Fruit fly (Drosophila melanogaster): ENCODE data around the gene Nrt.

Nrt gene

DNA sequence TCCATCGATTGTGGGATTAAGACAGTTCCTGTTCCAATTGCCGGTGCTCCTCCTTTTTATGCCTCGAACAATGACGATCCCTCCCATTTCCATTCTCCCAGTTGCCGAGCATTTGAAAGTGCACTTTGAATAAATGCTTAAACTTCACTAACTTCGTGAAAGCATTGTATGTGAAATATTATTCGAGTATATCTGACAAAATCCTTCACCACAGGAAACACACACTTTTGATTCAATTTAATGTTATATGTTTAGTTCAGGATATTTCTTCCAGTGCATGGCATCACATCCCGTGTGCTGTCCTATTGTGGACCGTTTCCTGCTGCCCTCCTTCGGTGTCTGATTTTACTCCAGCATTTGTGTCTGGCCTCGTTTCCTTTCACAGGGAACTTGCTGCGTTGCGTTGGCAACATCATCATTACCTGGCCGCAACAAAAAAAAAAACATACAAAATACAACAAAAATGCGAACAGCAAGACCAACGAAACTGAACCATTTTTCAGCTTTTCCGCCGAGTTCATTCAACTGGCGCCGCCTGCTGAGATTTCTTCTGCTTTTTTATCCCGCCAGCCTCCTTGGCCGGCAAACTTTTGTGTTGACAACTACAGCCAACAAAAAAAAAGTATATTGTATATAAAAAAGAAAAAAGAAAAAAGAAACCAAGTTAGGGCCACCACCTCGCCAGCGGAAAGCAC lies 13.3 kb upstream of the Nrt start:
- no peak for TF ChIP-seq CG17801 (GFP tag; optimal IDR thresholded peaks at IDR 0.05; ENCODE audit: partially characterized antibody)

DNA sequence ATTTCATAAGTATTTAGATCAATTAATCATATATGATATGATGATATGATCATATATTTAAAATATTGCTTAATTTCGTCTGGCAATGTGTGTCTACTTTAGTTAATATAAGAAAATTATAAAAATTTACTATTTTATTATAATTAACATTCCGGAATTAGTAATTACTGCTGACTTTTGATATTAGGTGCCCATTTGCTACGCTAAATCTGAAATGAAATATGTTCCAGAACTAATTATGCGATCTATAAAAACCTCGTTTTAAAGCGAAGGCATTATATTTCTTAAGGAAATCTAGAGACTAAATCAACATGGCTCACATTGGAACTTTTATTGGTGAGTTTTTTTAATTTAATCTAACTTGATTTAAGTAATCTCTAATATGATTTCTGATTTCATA lies 10.7 kb upstream of the Nrt start, which contains the start of gene CG42852:
Gene CG42852 (plus strand): TSS at position 301 of the 400 bp plus-strand sequence.
- no peak for TF ChIP-seq CG17801 (GFP tag; optimal IDR thresholded peaks at IDR 0.05; ENCODE audit: partially characterized antibody)

DNA sequence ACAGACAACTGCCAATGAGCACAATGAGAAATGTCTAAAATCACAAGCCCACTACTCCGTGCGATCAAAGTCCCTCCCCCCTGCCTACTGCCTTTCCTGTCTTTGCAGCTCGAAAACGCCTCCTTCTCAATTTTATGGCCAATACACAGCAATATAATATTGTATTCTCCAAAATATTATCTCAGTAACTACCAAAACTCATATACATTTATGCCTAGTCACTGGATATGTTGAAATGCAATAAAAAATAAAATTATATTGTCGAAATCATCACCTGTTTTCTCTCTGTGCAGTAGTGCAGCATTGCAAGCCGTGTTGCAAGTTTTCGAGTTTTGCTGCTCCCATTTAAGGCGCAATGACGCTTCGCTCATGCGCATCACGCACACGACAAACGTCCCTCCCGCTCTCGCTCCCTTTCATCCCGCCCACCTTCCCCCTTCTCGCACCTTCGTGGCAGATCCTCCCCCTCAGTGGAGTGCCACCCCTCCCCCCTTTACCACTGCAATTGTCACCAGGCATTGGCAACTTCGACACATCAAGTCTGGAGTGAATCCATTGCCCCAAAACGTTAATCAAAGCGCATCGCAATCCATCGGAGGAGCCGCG lies 7.3 kb upstream of the Nrt start:
- TF ChIP-seq CG17801 (GFP tag; optimal IDR thresholded peaks at IDR 0.05; ENCODE audit: partially characterized antibody), result no peak

DNA sequence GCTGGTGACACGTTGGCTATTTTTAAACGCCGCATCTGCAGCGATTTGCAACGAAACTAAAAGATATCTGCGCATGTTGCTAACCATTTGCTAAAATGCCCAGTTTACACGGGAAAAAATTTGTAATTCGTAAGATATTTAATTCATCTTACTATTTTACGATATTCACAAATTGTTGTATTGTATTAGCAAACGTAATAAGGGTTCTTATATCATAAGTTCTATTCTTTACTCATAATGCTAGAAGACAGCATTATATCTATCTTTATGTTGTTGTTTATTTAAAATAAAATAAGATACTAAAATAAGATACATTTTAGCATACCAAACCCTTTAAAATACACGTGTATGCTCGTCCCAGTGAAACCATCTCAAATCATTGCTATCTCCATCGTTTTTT lies 6.4 kb upstream of the Nrt start:
- no peak for TF ChIP-seq CG17801 (GFP tag; optimal IDR thresholded peaks at IDR 0.05; ENCODE audit: partially characterized antibody)

DNA sequence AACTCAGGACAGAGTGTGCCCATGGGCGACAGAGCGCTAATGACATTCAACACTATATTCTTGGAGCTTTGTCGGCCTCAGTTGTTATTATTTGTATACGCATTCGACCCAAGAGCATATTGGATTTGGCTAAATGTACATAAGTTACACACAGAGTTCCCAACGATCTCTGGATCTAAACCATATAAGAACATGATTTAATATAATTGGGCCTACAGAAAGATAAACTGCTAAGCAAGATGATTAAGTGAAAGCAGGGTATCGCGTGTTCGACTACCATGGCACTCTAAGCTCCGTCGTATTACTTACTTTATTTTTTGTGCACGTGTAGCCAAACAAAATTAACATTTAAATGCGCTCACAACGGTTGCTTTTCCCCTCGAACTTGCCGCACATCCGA lies 5.6 kb upstream of the Nrt start:
- TF ChIP-seq CG17801 (GFP tag; optimal IDR thresholded peaks at IDR 0.05; ENCODE audit: partially characterized antibody), result no peak

DNA sequence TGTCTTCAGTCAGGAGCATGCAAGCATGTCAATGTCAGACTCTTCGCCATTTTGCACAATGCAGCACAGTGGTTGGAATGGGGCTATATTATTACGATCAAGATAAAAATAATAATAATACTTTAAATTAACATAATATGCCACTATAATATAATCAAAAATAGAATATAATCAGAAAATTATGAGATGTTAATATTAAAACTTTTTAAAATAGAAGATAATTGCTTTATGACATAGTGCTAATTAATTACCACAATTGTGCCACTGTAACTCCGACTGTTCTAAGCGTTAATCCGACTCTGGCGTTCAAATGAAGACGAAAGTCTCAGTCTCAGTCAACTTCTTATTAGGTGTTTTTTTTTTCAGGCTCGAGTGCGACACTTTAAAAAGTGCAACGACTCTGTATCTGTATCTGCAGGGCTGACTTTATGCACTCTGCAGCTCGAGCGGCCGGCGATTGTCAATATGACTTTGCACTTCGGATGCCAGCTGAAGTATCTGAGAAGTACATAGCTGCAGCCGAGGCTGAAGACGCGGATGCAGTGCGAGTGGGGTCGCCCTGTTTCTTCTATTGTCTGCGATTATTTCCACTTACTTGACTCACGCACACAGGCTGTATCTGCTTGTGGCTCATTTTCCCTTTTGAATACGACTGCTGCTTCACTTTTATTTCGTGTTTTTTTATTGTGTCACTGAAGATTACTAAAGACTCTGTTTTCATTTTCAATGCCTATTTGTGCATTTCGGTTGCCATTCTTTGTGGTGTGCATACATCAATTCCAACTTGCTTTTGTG lies 3.5 kb upstream of the Nrt start:
- no peak for TF ChIP-seq CG17801 (GFP tag; optimal IDR thresholded peaks at IDR 0.05; ENCODE audit: partially characterized antibody)

DNA sequence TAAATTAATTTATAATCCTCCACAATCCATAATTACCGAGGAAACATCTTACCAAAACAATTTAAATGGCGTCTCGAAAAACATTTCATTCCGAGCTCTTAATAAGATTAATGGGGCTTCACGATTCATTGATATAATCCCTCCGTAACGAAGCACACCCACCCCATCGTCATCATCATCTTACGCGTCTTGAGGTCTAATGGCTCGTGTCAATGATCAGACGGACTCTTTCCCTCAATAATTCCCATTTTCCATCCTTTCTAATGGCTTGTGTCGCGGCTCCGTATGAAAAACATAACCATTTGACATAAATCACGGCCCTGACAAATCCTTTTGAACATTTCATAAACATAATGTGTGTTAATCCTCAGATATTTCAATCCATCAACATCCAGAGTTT lies 1.0 kb downstream of the Nrt start:
- TF ChIP-seq CG17801 (GFP tag; optimal IDR thresholded peaks at IDR 0.05; ENCODE audit: partially characterized antibody), result no peak

DNA sequence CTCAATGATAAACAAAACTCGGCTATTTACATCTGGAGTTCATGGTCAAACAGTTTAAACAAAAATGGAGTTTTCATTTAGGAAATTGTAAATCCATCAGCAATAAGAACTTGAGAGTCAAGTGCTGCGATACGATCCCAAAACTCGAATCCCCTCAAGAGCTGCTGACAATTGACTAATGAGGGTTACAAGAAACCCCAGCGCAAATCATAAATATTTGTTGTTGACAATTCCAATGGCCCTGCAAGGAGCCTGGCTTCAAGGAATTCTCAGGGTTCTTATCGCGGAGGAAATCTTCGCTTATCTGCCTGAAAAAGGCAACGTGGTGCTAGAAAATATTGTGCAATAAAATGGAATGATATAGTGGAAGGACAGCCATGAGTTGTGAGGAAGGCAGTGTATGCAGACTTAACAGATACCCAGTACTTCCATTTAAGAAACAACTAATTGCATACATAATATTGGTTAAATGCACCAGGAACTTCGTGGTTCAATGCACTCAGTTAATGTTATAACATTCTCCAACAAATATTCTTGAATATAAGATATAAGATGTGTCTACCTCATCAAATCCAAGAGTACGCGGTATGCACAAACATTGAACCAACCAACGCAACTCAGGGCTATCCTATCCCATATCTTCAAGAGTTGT lies 2.3 kb downstream of the Nrt start:
- no peak for TF ChIP-seq CG17801 (GFP tag; optimal IDR thresholded peaks at IDR 0.05; ENCODE audit: partially characterized antibody)

DNA sequence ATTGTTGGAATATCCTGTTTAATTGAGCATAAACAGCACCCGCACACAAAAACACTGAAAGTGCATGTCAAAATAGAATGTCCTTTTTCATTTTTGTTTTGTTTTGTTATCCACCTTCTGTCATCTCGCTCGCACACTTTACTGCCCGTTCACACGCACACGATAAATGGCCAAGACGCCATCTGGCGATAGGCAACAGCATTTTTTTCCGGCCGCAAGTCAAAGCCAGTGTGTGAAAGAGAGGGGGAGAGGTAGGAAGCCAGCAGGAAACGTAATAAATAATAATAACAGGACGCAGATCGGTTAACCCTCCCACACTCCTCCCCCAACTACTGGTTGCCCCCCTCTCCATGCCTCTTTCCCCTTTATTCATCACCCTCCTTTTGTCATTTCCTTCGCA lies 4.0 kb downstream of the Nrt start:
- no peak for TF ChIP-seq CG17801 (GFP tag; optimal IDR thresholded peaks at IDR 0.05; ENCODE audit: partially characterized antibody)

DNA sequence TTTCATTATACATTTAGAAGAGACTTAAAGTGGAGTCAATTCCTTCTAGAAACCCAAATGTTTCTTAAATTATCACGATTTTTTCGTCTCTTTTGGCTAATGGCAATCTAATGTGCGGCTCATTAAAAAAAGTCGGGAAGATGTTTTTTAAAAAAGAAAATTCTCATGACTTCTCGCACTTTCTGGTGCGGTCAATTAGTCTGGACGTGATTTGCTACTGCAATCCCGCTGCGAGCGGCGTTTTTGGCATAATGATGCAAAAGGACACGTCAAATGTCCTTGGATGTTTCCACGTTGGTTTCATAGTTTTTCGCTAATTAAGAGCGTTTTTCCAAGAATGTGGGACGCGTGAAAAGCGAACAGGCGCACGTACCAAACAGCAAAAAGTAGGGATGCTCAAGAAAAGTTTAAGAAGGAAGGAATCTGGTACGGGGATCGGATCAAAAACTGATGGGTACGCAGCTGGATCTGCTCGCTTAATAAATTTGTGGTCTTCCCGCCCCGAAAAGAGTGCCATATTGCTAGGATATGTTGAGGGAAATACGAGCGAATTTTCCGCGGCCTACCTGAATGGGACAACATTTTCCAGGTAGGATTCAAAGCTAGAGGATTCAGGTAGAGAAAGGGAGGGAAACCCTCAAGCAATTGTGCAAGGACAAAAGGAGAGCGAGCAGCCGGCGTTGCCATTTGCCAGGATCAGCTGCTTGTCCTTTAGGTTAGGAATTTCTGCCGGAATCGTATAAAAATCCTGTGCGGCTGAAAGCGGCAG lies 7.1 kb downstream of the Nrt start:
- TF ChIP-seq CG17801 (GFP tag; optimal IDR thresholded peaks at IDR 0.05; ENCODE audit: partially characterized antibody), result no peak

DNA sequence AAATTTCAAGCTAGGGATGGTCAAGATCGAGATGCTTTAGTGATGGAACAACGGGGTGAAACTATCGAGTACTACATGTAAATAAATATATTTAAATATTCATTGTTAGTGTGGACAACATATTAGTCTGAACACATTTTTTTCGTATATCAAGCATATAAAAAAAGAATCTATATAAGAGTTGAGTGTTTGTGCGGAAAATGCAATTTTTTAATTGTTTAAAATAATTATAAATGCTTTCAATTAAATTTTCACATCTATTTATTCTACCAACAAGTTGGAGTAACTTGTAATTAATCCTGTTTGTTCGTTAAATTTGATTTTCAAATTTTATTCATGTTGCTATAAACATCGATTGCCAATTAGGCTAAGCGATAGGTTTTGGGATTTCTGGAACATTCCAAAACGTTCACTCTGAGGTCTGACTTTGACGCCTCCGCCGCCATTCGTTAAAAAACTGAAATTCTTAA lies 13.9 kb downstream of the Nrt start, which contains the start of the genes mus302 and CG9705:
Gene mus302 (minus strand): TSS at position 33 of the 470 bp plus-strand sequence.
Gene CG9705 (plus strand): TSS at position 397 of the 470 bp plus-strand sequence.
- TF ChIP-seq CG17801 (GFP tag; optimal IDR thresholded peaks at IDR 0.05; ENCODE audit: partially characterized antibody), result no peak

DNA sequence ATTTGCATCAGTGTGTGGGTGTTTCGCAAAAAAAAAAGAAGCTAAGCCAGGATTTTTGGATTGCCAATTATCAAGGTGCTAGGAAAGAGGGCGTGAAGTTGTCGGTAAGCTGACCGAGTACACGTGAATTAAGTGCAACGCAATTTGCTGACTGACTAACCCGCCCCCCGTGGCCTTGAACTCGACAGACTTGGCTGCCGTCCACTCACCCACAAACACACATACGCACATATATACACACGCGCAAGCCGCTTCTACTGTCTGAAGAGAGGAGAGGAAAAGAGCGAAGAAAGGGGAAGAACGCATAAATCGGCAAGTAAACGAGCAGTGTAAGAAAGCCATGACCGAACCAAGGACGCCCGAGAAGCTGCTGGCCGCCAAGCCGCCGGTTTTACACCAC lies 14.4 kb downstream of the Nrt start:
- no peak for TF ChIP-seq CG17801 (GFP tag; optimal IDR thresholded peaks at IDR 0.05; ENCODE audit: partially characterized antibody)

DNA sequence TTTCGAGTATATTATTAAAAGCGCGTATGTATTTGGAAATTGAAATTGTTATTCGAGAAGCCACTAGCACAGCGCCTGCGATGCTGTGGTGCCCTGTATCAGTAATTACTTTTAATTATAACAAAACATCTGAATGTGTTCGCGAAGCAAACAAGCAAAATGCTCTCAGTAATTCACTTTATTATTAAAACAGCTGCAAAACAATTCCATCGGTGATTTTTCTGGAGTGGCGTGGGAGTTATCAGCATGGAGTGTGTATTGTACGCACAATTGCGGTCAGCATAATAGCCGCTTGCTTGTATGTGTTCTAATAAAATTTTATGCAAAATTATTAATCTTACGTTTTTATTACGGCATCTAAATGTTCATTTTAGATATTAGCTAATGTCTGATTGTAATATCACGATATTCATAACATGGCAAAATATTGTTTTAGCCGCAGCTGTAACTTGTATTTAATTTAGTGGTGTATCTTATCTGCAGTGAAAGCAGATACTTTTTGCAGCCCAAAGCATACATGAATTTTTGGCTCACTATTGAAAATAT lies 16.4 kb downstream of the Nrt start:
- TF ChIP-seq CG17801 (GFP tag; optimal IDR thresholded peaks at IDR 0.05; ENCODE audit: partially characterized antibody), result peak; percentile 48

DNA sequence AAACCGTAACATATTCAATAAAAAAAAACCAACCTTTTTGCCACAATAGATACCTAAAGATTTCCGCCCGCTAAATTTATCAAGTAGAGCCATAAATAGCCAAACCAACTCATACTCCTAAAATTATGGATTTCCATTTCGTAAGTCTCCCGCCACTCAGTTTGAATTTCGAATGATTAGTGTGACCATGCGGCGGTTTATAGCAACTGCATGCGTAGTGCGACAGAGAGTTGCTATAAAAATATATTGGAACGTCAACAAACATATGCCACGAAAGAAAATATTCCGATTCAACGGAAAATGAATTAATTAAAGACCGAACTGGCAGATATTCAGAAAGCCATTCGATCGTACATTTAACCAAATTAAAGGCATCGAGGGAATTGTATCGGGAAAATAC lies 16.9 kb downstream of the Nrt start, which contains the start of gene CG9706:
Gene CG9706 (plus strand): TSS at position 222 of the 400 bp plus-strand sequence.
- TF ChIP-seq CG17801 (GFP tag; optimal IDR thresholded peaks at IDR 0.05; ENCODE audit: partially characterized antibody), result no peak

Measured in ovary, adult (tissue).